Worm (Caenorhabditis elegans): ENCODE data around the gene pak-2.
A peak's percentile ranks its signal among the peaks of the same experiment; 100 is the strongest.

pak-2 gene

DNA sequence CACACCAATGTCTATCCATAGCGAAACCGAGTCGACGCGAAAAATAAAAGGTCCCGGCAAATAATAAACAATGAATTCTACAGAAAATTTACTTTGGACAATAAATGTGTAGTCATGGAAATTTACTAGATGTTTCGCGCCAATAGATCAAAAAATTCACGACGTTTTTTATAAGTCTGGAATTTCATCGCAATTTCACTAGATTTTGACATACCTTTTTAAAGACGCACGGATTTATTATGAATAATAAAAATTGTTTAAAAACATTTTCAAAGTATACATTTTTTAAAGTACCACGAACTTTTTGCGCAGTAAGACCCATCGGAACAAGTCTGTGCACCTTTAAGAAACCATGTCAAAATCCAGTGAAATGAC lies 36.8 kb upstream of the pak-2 start:
- TF ChIP-seq jun-1 (tag; optimal IDR thresholded peaks at IDR 0.05) (no peak), nhr-237 (tag; optimal IDR thresholded peaks at IDR 0.05) (no peak), tbx-2 (tag; optimal IDR thresholded peaks at IDR 0.05) (peak; percentile 34), ztf-11 (tag; optimal IDR thresholded peaks at IDR 0.05) (no peak), nhr-43 (tag; optimal IDR thresholded peaks at IDR 0.05; ENCODE audit: poor library complexity, severe bottlenecking) (peak; percentile 14)

DNA sequence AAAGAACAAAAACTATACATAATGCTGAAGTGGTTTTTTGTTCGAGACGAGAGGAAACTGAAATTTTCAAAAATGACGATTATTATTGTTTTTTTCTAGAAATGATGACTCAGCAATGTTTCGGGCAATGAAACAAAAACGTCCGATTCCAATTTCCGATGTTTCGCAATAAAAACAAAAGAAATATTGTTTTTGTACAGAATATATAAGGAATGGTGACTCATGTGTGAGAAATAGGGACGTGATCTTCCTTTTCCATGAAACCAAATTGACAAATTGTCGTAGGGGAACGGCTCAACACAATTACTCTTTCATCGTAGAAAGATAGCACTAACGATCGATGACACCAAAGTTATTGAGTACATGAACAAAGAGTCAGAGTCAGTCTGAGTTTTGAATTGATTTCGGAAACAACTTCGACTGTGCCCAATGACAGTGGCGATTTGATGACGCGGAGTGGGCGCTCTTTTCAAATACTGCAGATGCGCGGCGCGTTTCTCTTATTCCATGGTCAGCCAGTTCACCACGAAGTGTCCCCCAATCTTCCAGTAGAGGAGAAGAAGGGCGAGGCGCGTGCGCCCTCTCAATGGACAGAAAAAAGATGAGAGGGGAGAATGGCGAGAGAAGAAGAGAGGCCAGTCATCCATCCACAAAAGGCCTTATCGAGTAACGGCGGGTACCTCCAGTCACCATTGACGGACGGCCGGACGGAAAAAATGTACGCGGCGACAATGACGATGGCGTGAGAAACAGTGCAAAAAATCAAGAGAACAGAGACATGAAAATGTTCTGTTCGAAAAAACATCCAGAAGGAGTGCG lies 36.2 kb upstream of the pak-2 start:
- no peak for TF ChIP-seq daf-12 (tag; optimal IDR thresholded peaks at IDR 0.05)
- no peak for TF ChIP-seq fos-1 (tag; optimal IDR thresholded peaks at IDR 0.05)
- peak; percentile 23 for TF ChIP-seq mdl-1 (tag; optimal IDR thresholded peaks at IDR 0.05)
- peak; percentile 26 for TF ChIP-seq nhr-23 (tag; optimal IDR thresholded peaks at IDR 0.05)
- peak; percentile 64 for TF ChIP-seq ama-1 (optimal IDR thresholded peaks at IDR 0.05)
- peak; percentile 28 for TF ChIP-seq snpc-4 (tag; optimal IDR thresholded peaks at IDR 0.05)
- TF ChIP-seq nhr-25 (tag; optimal IDR thresholded peaks at IDR 0.05): peak; percentile 68
- no peak for TF ChIP-seq fkh-10 (GFP tag; optimal IDR thresholded peaks at IDR 0.05)
- peak; percentile 85 for TF ChIP-seq hmg-11 (tag; optimal IDR thresholded peaks at IDR 0.05)
- peak; percentile 78 for TF ChIP-seq nfya-1 (tag; optimal IDR thresholded peaks at IDR 0.05; ENCODE audit: insufficient read depth)
- TF ChIP-seq nhr-77 (tag; optimal IDR thresholded peaks at IDR 0.05): no peak
- TF ChIP-seq lin-15B (tag; optimal IDR thresholded peaks at IDR 0.05): peak; percentile 61
- no peak for TF ChIP-seq ztf-11 (tag; optimal IDR thresholded peaks at IDR 0.05)

DNA sequence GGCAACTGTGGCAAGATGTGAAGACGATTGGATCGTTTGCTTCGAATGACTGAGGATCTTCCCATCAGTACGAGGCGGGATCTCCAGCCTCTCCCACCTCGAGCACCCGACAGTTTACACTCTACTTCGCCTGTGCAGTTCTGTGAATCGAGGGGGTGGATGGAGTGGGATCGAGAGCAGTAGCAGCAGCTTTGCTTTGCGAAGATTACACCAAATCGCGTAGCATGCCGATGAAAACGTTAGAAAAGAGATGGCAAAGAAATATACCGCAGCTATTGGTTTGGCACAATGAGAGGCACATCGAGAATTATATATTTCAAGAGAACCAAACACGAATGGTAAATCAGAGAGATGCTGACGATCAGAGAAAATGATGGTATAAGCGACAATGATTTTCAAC lies 35.2 kb upstream of the pak-2 start, which contains the start of gene act-3:
act-3 (minus strand) TSS at position 51 of the 400 bp plus-strand sequence.
- TF ChIP-seq nhr-28 (tag; optimal IDR thresholded peaks at IDR 0.05) (no peak), fkh-10 (GFP tag; optimal IDR thresholded peaks at IDR 0.05) (no peak), fos-1 (tag; optimal IDR thresholded peaks at IDR 0.05) (no peak), ceh-16 (tag; optimal IDR thresholded peaks at IDR 0.05) (no peak), ZK546.5 (tag; optimal IDR thresholded peaks at IDR 0.05) (no peak), snpc-4 (tag; optimal IDR thresholded peaks at IDR 0.05) (no peak), pqm-1 (tag; optimal IDR thresholded peaks at IDR 0.05) (no peak), nhr-77 (tag; optimal IDR thresholded peaks at IDR 0.05) (no peak), zag-1 (tag; optimal IDR thresholded peaks at IDR 0.05) (no peak), pha-4 (tag; optimal IDR thresholded peaks at IDR 0.05) (peak; percentile 1), mml-1 (tag; optimal IDR thresholded peaks at IDR 0.05) (no peak), nfya-1 (tag; optimal IDR thresholded peaks at IDR 0.05; ENCODE audit: insufficient read depth) (peak; percentile 40), elt-3 (tag; optimal IDR thresholded peaks at IDR 0.05) (no peak), lsy-12 (tag; optimal IDR thresholded peaks at IDR 0.05) (no peak), egl-27 (tag; optimal IDR thresholded peaks at IDR 0.05) (no peak), lin-39 (tag; optimal IDR thresholded peaks at IDR 0.05) (peak; percentile 27)

DNA sequence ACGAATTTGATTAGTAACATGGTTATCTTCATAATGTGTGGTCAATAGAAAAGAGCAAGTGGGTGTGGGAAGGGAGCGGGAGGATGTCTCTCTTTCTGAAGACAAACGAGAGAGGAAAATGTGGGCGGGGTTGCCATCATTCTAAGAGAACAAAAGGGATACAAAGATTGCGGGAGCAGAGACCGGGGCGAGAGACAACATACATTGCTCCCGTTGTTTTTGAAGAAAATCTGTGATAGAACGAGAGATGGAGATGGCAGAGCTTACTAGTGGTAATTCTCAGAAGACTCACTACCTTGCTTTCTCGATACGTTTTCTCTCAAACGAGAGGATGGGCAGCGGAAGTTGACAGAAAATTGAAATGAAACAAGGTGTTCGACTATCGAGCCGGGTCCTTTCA lies 34.1 kb upstream of the pak-2 start:
- TF ChIP-seq nhr-77 (tag; optimal IDR thresholded peaks at IDR 0.05) (no peak), nfya-1 (tag; optimal IDR thresholded peaks at IDR 0.05; ENCODE audit: insufficient read depth) (no peak), nhr-67 (tag; optimal IDR thresholded peaks at IDR 0.05) (no peak), ceh-82 (tag; optimal IDR thresholded peaks at IDR 0.05) (no peak), egl-5 (tag; optimal IDR thresholded peaks at IDR 0.05) (no peak), aly-2 (tag; optimal IDR thresholded peaks at IDR 0.05) (no peak), nhr-76 (tag; optimal IDR thresholded peaks at IDR 0.05) (no peak), ceh-16 (tag; optimal IDR thresholded peaks at IDR 0.05) (no peak), mml-1 (tag; optimal IDR thresholded peaks at IDR 0.05) (no peak)

DNA sequence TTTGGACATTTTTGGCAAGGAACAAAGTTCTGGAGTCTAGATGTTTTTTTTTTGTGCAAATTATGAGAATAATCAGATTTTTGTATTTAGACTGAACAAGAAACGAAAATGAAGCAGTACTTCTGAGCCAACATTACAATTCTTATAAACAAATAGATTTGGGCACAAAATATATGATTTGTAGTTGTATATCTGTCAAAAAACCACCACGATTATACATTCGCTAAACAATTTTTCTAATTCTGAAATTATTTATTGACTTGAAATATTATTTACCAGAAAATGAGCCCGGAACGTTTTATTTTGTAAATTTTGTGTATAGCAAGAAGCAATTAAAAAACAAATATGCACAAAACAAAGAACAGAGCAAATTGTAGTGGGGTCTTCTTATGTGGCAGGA lies 32.2 kb upstream of the pak-2 start:
- peak; percentile 20 for TF ChIP-seq ama-1 (optimal IDR thresholded peaks at IDR 0.05)
- TF ChIP-seq mdl-1 (tag; optimal IDR thresholded peaks at IDR 0.05): no peak

Measured in whole organism, L3 larva.